Worm (Caenorhabditis elegans) whole organism, L1 larva: Measurements from ENCODE around the gene F42C5.4.

Source experiments
- C04F5.9 ChIP-seq: sonication (generic microtip); optimal IDR thresholded peaks from 2 replicates; lab custom pipeline; 2016; ENCODE audit warnings: missing genetic modification characterization, missing compliant biosample characterization
- C16A3.4 ChIP-seq: fragments of 150-350 bp; optimal IDR thresholded peaks from 2 replicates; lab custom pipeline; 2014; ENCODE audit warnings: missing biosample characterization, missing genetic modification characterization
- C34B4.2 ChIP-seq: sonication (generic microtip); optimal IDR thresholded peaks from 2 replicates; lab custom pipeline; 2017; ENCODE audit warnings: mild to moderate bottlenecking, missing genetic modification characterization, missing compliant biosample characterization
- F16B12.6 ChIP-seq: fragments of 150-350 bp; optimal IDR thresholded peaks from 2 replicates; lab custom pipeline; 2014; ENCODE audit warnings: missing biosample characterization, missing genetic modification characterization
- alr-1 ChIP-seq: fragments of 200-800 bp; sonication (Bioruptor generic); optimal IDR thresholded peaks from 2 replicates; lab custom pipeline; 2018; ENCODE audit warnings: borderline replicate concordance, mild to moderate bottlenecking, missing genetic modification characterization, missing compliant biosample characterization
- aly-2 ChIP-seq: fragments of 150-350 bp; optimal IDR thresholded peaks from 2 replicates; lab custom pipeline; 2014; ENCODE audit warnings: missing biosample characterization, missing genetic modification characterization
- ceh-63 ChIP-seq: fragments of 200-800 bp; sonication (Bioruptor generic); optimal IDR thresholded peaks from 2 replicates; lab custom pipeline; 2018; ENCODE audit warnings: mild to moderate bottlenecking, missing genetic modification characterization, missing compliant biosample characterization
- ceh-8 ChIP-seq: fragments of 200-800 bp; sonication (Bioruptor generic); optimal IDR thresholded peaks from 2 replicates; lab custom pipeline; 2018; ENCODE audit warnings: mild to moderate bottlenecking, missing genetic modification characterization, moderate library complexity, missing compliant biosample characterization
- ceh-90 ChIP-seq: sonication (generic microtip); optimal IDR thresholded peaks from 2 replicates; lab custom pipeline; 2016; ENCODE audit warnings: missing genetic modification characterization, missing compliant biosample characterization
- ces-1 ChIP-seq: fragments of 150-350 bp; optimal IDR thresholded peaks from 2 replicates; lab custom pipeline; 2014; ENCODE audit warnings: missing biosample characterization, missing genetic modification reagents, missing genetic modification characterization
- dpl-1 ChIP-seq, 3 experiments: fragments of 150-350 bp in 2 of 3; sonication (generic microtip) in 1 of 3; optimal IDR thresholded peaks; 2 replicates each; lab custom pipeline; 2014 to 2017; ENCODE audit warnings: missing biosample characterization in 3 of 3, missing genetic modification characterization in 3 of 3, missing genetic modification reagents in 3 of 3
- efl-1 ChIP-seq, 4 experiments: fragments of 150-350 bp; optimal IDR thresholded peaks in 3 of 4; peaks in 1 of 4; 1 replicate in 1 of 4; 2 replicates in 3 of 4; lab custom pipeline; 2014; ENCODE audit warnings: missing biosample characterization in 2 of 4, missing genetic modification characterization in 2 of 4, missing genetic modification reagents in 2 of 4
- efl-3 ChIP-seq: fragments of 200-800 bp; sonication (Bioruptor generic); optimal IDR thresholded peaks from 2 replicates; lab custom pipeline; 2018; ENCODE audit warnings: mild to moderate bottlenecking, missing genetic modification characterization, missing compliant biosample characterization
- egl-13 ChIP-seq: sonication (generic microtip); optimal IDR thresholded peaks from 2 replicates; lab custom pipeline; 2016; ENCODE audit warnings: missing genotype, missing genetic modification reagents, missing genetic modification characterization, missing compliant biosample characterization
- egl-27 ChIP-seq, 2 experiments: fragments of 150-350 bp in 1 of 2; sonication (generic microtip); optimal IDR thresholded peaks; 3 replicates each; lab custom pipeline; 2017 to 2018; ENCODE audit warnings: missing biosample characterization in 2 of 2, missing genetic modification characterization in 2 of 2, missing genetic modification reagents in 2 of 2
- fos-1 ChIP-seq: fragments of 150-350 bp; optimal IDR thresholded peaks from 2 replicates; lab custom pipeline; 2014; ENCODE audit warnings: missing biosample characterization, missing genetic modification characterization
- grh-1 ChIP-seq: fragments of 200-800 bp; sonication (Bioruptor generic); IDR thresholded peaks from 2 replicates; pipeline ENCODE4 v1.3.6; 2022; ENCODE audit warnings: missing genetic modification reagents, missing genetic modification characterization, missing compliant biosample characterization
- hlh-4 ChIP-seq: sonication (generic microtip); optimal IDR thresholded peaks from 2 replicates; lab custom pipeline; 2016; ENCODE audit warnings: mild to moderate bottlenecking, missing genetic modification characterization, missing compliant biosample characterization
- isw-1 ChIP-seq: fragments of 200-800 bp; sonication (Bioruptor generic); IDR thresholded peaks from 2 replicates; pipeline ENCODE4 v1.3.6; 2022; ENCODE audit warnings: missing genetic modification characterization, missing compliant biosample characterization
- jun-1 ChIP-seq: fragments of 150-350 bp; optimal IDR thresholded peaks from 2 replicates; lab custom pipeline; 2014; ENCODE audit warnings: missing biosample characterization, missing genetic modification reagents, missing genetic modification characterization
- lin-14 ChIP-seq: fragments of 200-800 bp; sonication (Bioruptor generic); optimal IDR thresholded peaks from 2 replicates; lab custom pipeline; 2018; ENCODE audit warnings: mild to moderate bottlenecking, missing genetic modification characterization, moderate library complexity, missing compliant biosample characterization
- lin-35 ChIP-seq, 2 experiments: fragments of 150-350 bp; optimal IDR thresholded peaks; 2 replicates each; lab custom pipeline; 2014; ENCODE audit warnings: missing biosample characterization in 2 of 2, missing genetic modification characterization in 2 of 2, missing genetic modification reagents in 2 of 2
- lsy-2 ChIP-seq, 2 experiments: fragments of 150-350 bp; optimal IDR thresholded peaks; 2 replicates each; lab custom pipeline; 2014; ENCODE audit warnings: missing biosample characterization in 2 of 2, missing genetic modification characterization in 2 of 2
- mab-9 ChIP-seq: fragments of 200-800 bp; sonication (Bioruptor generic); IDR thresholded peaks from 2 replicates; pipeline ENCODE4 v1.3.6; 2022; ENCODE audit warnings: missing genetic modification reagents, missing genetic modification characterization, missing compliant biosample characterization
- mep-1 ChIP-seq: fragments of 150-350 bp; optimal IDR thresholded peaks from 2 replicates; lab custom pipeline; 2014; ENCODE audit warnings: missing biosample characterization, missing genetic modification characterization
- nhr-12 ChIP-seq: sonication (generic microtip); optimal IDR thresholded peaks from 2 replicates; lab custom pipeline; 2017; ENCODE audit warnings: missing biosample characterization, missing genetic modification characterization
- nhr-20 ChIP-seq: sonication (generic microtip); optimal IDR thresholded peaks from 2 replicates; lab custom pipeline; 2016; ENCODE audit warnings: mild to moderate bottlenecking, missing genetic modification characterization, missing compliant biosample characterization
- nhr-237 ChIP-seq: fragments of 150-350 bp; optimal IDR thresholded peaks from 2 replicates; lab custom pipeline; 2014; ENCODE audit warnings: missing biosample characterization, missing genetic modification characterization
- nhr-28 ChIP-seq: fragments of 150-350 bp; optimal IDR thresholded peaks from 2 replicates; lab custom pipeline; 2014; ENCODE audit warnings: missing biosample characterization, missing genetic modification characterization
- nhr-47 ChIP-seq: sonication (generic microtip); optimal IDR thresholded peaks from 2 replicates; lab custom pipeline; 2016; ENCODE audit warnings: mild to moderate bottlenecking, missing genetic modification characterization, moderate library complexity, missing compliant biosample characterization
- nhr-84 ChIP-seq: sonication (generic microtip); optimal IDR thresholded peaks from 2 replicates; lab custom pipeline; 2017; ENCODE audit warnings: missing biosample characterization, missing genetic modification characterization
- nhr-85 ChIP-seq: sonication (generic microtip); peaks from one replicate; lab custom pipeline; 2016; ENCODE audit warnings: missing genetic modification characterization, inconsistent platforms, missing compliant biosample characterization
- nhr-90 ChIP-seq: sonication (generic microtip); optimal IDR thresholded peaks from 2 replicates; lab custom pipeline; 2016; ENCODE audit warnings: mild to moderate bottlenecking, missing genetic modification characterization, missing compliant biosample characterization; ENCODE audit not compliant: poor library complexity
- pag-3 ChIP-seq: sonication (generic microtip); optimal IDR thresholded peaks from 2 replicates; lab custom pipeline; 2017; ENCODE audit warnings: missing genetic modification characterization, mild to moderate bottlenecking, missing compliant biosample characterization, antibody characterized with exemption, borderline replicate concordance; ENCODE audit not compliant: insufficient read depth
- pqm-1 ChIP-seq: sonication (generic microtip); optimal IDR thresholded peaks from 3 replicates; lab custom pipeline; 2017; ENCODE audit warnings: missing biosample characterization, missing genetic modification characterization
- rnt-1 ChIP-seq: sonication (generic microtip); optimal IDR thresholded peaks from 2 replicates; lab custom pipeline; 2016; ENCODE audit warnings: mild to moderate bottlenecking, missing genetic modification characterization, moderate library complexity, missing compliant biosample characterization
- skn-1 ChIP-seq: fragments of 150-350 bp; optimal IDR thresholded peaks from 2 replicates; lab custom pipeline; 2014; ENCODE audit warnings: missing biosample characterization, missing genetic modification characterization
- snpc-4 ChIP-seq: fragments of 150-350 bp; optimal IDR thresholded peaks from 2 replicates; lab custom pipeline; 2014; ENCODE audit warnings: missing biosample characterization, missing genetic modification characterization
- snu-23 ChIP-seq: sonication (generic microtip); optimal IDR thresholded peaks from 2 replicates; lab custom pipeline; 2016; ENCODE audit warnings: missing genetic modification characterization, missing compliant biosample characterization
- sox-4 ChIP-seq: sonication (generic microtip); optimal IDR thresholded peaks from 2 replicates; lab custom pipeline; 2016; ENCODE audit warnings: missing genetic modification characterization, missing compliant biosample characterization
- sptf-1 ChIP-seq: fragments of 150-350 bp; optimal IDR thresholded peaks from 2 replicates; lab custom pipeline; 2014; ENCODE audit warnings: missing biosample characterization, missing genetic modification characterization
- sup-37 ChIP-seq: fragments of 200-800 bp; sonication (Bioruptor generic); optimal IDR thresholded peaks from 2 replicates; lab custom pipeline; 2018; ENCODE audit warnings: mild to moderate bottlenecking, missing genetic modification characterization, missing compliant biosample characterization
- swsn-7 ChIP-seq: sonication (generic microtip); optimal IDR thresholded peaks from 2 replicates; lab custom pipeline; 2016; ENCODE audit warnings: missing genetic modification characterization, missing compliant biosample characterization
- tbx-2 ChIP-seq: sonication (generic microtip); optimal IDR thresholded peaks from 2 replicates; lab custom pipeline; 2016; ENCODE audit warnings: missing genetic modification characterization, missing compliant biosample characterization
- tlp-1 ChIP-seq: fragments of 150-350 bp; optimal IDR thresholded peaks from 2 replicates; lab custom pipeline; 2014; ENCODE audit warnings: missing biosample characterization, missing genetic modification characterization
- unc-130 ChIP-seq: fragments of 150-350 bp; optimal IDR thresholded peaks from 2 replicates; lab custom pipeline; 2017; ENCODE audit warnings: missing biosample characterization, missing genetic modification characterization, inconsistent platforms
- unc-30 ChIP-seq: sonication (generic microtip); optimal IDR thresholded peaks from 2 replicates; lab custom pipeline; 2017; ENCODE audit warnings: missing biosample characterization, missing genetic modification characterization
- unc-98 ChIP-seq: fragments of 200-800 bp; sonication (Bioruptor generic); IDR thresholded peaks from 2 replicates; pipeline ENCODE4 v1.3.6; 2022; ENCODE audit warnings: missing genetic modification characterization, missing compliant biosample characterization
- xbp-1 ChIP-seq: sonication (generic microtip); optimal IDR thresholded peaks from 2 replicates; lab custom pipeline; 2016; ENCODE audit warnings: missing genetic modification characterization, missing compliant biosample characterization
- ztf-11 ChIP-seq, 2 experiments: sonication (generic microtip); optimal IDR thresholded peaks; 2 replicates each; lab custom pipeline; 2016 to 2017; ENCODE audit warnings: missing genetic modification characterization in 2 of 2, missing biosample characterization in 1 of 2, missing compliant biosample characterization in 1 of 2
- ztf-4 ChIP-seq: fragments of 150-350 bp; optimal IDR thresholded peaks from 2 replicates; lab custom pipeline; 2014; ENCODE audit warnings: missing biosample characterization, missing genetic modification characterization

F42C5.4 gene

ce11 chrIV:7276661-7277060 is 15.3 kb downstream of the F42C5.4 start, which contains the start of gene C06E4.2:
Gene C06E4.2 (plus strand): TSS chrIV:7276961.
- TF ChIP-seq snu-23 (GFP tag; lab: Kevin White, UChicago), result no peak
- no peak for TF ChIP-seq ztf-11 (tag; optimal IDR thresholded peaks at IDR 0.05; lab: Kevin White, UChicago)

- TF ChIP-seq nhr-20 (tag; lab: Kevin White, UChicago) (peak; percentile 2), efl-3 (no peak), fos-1 (tag; lab: Kevin White, UChicago) (no peak), egl-27 (tag; optimal IDR thresholded peaks at IDR 0.05; lab: Kevin White, UChicago) (no peak), unc-130 (no peak), sox-4 (tag; lab: Kevin White, UChicago) (no peak), F16B12.6 (tag; lab: Kevin White, UChicago) (no peak), hlh-4 (tag; lab: Kevin White, UChicago) (no peak), nhr-12 (tag; lab: Kevin White, UChicago) (no peak), nhr-237 (tag; lab: Kevin White, UChicago) (no peak), grh-1 (GFP tag; lab: Robert Waterston, UW) (no peak), nhr-47 (peak; percentile 11), pag-3 (tag; lab: Kevin White, UChicago) (no peak), ces-1 (GFP tag; lab: Kevin White, UChicago) (no peak), tlp-1 (tag; lab: Kevin White, UChicago) (no peak), lin-14 (GFP tag; lab: Kevin White, UChicago) (peak; percentile 43), mep-1 (no peak), jun-1 (tag; lab: Kevin White, UChicago) (no peak), nhr-28 (tag; lab: Kevin White, UChicago) (no peak), rnt-1 (tag; lab: Kevin White, UChicago) (no peak), nhr-90 (tag; lab: Kevin White, UChicago) (peak; percentile 18), skn-1 (tag; lab: Kevin White, UChicago) (no peak), unc-98 (GFP tag; lab: Robert Waterston, UW) (no peak), ztf-4 (tag; lab: Kevin White, UChicago) (no peak), efl-1 (optimal IDR thresholded peaks at IDR 0.05; lab: Kevin White, UChicago) (no peak), efl-1 (GFP tag; optimal IDR thresholded peaks at IDR 0.05 in 1 of 2; lab: Kevin White, UChicago) (peak in 1 of 2 experiments; percentile 8), alr-1 (tag; lab: Kevin White, UChicago) (no peak), dpl-1 (GFP tag; optimal IDR thresholded peaks at IDR 0.05; lab: Kevin White, UChicago) (no peak), xbp-1 (tag; lab: Kevin White, UChicago) (no peak), C34B4.2 (tag; lab: Kevin White, UChicago) (no peak), ceh-63 (GFP tag; lab: Kevin White, UChicago) (no peak), tbx-2 (tag; lab: Kevin White, UChicago) (no peak), egl-13 (tag; lab: Kevin White, UChicago) (no peak), isw-1 (GFP tag; lab: Robert Waterston, UW) (no peak), mab-9 (GFP tag; lab: Robert Waterston, UW) (no peak), snu-23 (GFP tag; lab: Kevin White, UChicago) (peak; percentile 27), nhr-85 (tag; lab: Kevin White, UChicago) (no peak), sptf-1 (tag; lab: Kevin White, UChicago) (no peak), C16A3.4 (tag; lab: Kevin White, UChicago) (no peak), lin-35 (GFP tag; optimal IDR thresholded peaks at IDR 0.05; lab: Kevin White, UChicago) (no peak), lsy-2 (tag; optimal IDR thresholded peaks at IDR 0.05; lab: Kevin White, UChicago) (no peak), pqm-1 (tag; lab: Kevin White, UChicago) (no peak), sup-37 (no peak), snpc-4 (tag; lab: Kevin White, UChicago) (no peak), nhr-84 (no peak), ceh-8 (GFP tag; lab: Kevin White, UChicago) (no peak), ceh-90 (tag; lab: Kevin White, UChicago) (no peak), C04F5.9 (tag; lab: Kevin White, UChicago) (no peak), swsn-7 (tag; lab: Kevin White, UChicago) (no peak), unc-30 (tag; lab: Kevin White, UChicago) (no peak), aly-2 (tag; lab: Kevin White, UChicago) (no peak)
Observed at ce11 chrIV:7274969-7275548, 16.9 kb downstream of the F42C5.4 start.
